Worm (Caenorhabditis elegans) whole organism, L1 larva: ENCODE measurements around the gene tpp-2.

Source experiments
- C34B4.2 ChIP-seq: sonication (generic microtip); optimal IDR thresholded peaks from 2 replicates; lab custom pipeline; 2017; ENCODE audit warnings: mild to moderate bottlenecking, missing genetic modification characterization, missing compliant biosample characterization
- Y116A8C.19 ChIP-seq: sonication (generic microtip); optimal IDR thresholded peaks from 2 replicates; lab custom pipeline; 2016; ENCODE audit warnings: missing compliant biosample characterization, missing genetic modification characterization, borderline replicate concordance
- aha-1 ChIP-seq: fragments of 150-350 bp; optimal IDR thresholded peaks from 2 replicates; lab custom pipeline; 2014; ENCODE audit warnings: missing biosample characterization, missing genetic modification characterization
- alr-1 ChIP-seq: fragments of 200-800 bp; sonication (Bioruptor generic); optimal IDR thresholded peaks from 2 replicates; lab custom pipeline; 2018; ENCODE audit warnings: borderline replicate concordance, mild to moderate bottlenecking, missing genetic modification characterization, missing compliant biosample characterization
- ceh-8 ChIP-seq: fragments of 200-800 bp; sonication (Bioruptor generic); optimal IDR thresholded peaks from 2 replicates; lab custom pipeline; 2018; ENCODE audit warnings: mild to moderate bottlenecking, missing genetic modification characterization, moderate library complexity, missing compliant biosample characterization
- ceh-82 ChIP-seq, 3 experiments: fragments of 150-350 bp in 1 of 3; sonication (generic microtip) in 2 of 3; optimal IDR thresholded peaks; 2 replicates each; lab custom pipeline; 2014 to 2017; ENCODE audit warnings: missing biosample characterization in 3 of 3, missing genetic modification characterization in 3 of 3
- ceh-88 ChIP-seq: fragments of 200-800 bp; sonication (Bioruptor generic); IDR thresholded peaks from 2 replicates; pipeline ENCODE4 v1.3.6; 2022; ENCODE audit warnings: missing genetic modification characterization, missing compliant biosample characterization
- ceh-90 ChIP-seq: sonication (generic microtip); optimal IDR thresholded peaks from 2 replicates; lab custom pipeline; 2016; ENCODE audit warnings: missing genetic modification characterization, missing compliant biosample characterization
- efl-1 ChIP-seq, 4 experiments: fragments of 150-350 bp; optimal IDR thresholded peaks in 3 of 4; peaks in 1 of 4; 1 replicate in 1 of 4; 2 replicates in 3 of 4; lab custom pipeline; 2014; ENCODE audit warnings: missing biosample characterization in 2 of 4, missing genetic modification characterization in 2 of 4, missing genetic modification reagents in 2 of 4
- elt-2 ChIP-seq: sonication (generic microtip); optimal IDR thresholded peaks from 2 replicates; lab custom pipeline; 2016; ENCODE audit warnings: missing genetic modification characterization, mild to moderate bottlenecking, inconsistent platforms, missing compliant biosample characterization, missing genetic modification reagents
- elt-3 ChIP-seq, 6 experiments: fragments of 150-350 bp in 1 of 6; sonication (generic microtip); optimal IDR thresholded peaks; 2 replicates each; lab custom pipeline; 2017 to 2018; ENCODE audit warnings: missing biosample characterization in 6 of 6, missing genetic modification characterization in 6 of 6, inconsistent platforms in 1 of 6
- fkh-10 ChIP-seq: sonication (generic microtip); optimal IDR thresholded peaks from 2 replicates; lab custom pipeline; 2017; ENCODE audit warnings: missing biosample characterization, missing genetic modification reagents, missing genetic modification characterization
- fkh-4 ChIP-seq: sonication (generic microtip); optimal IDR thresholded peaks from 2 replicates; lab custom pipeline; 2016; ENCODE audit warnings: missing compliant biosample characterization, missing genetic modification characterization, borderline replicate concordance
- fkh-8 ChIP-seq: sonication (generic microtip); optimal IDR thresholded peaks from 2 replicates; lab custom pipeline; 2016; ENCODE audit warnings: mild to moderate bottlenecking, missing genetic modification characterization, missing compliant biosample characterization
- fos-1 ChIP-seq: fragments of 150-350 bp; optimal IDR thresholded peaks from 2 replicates; lab custom pipeline; 2014; ENCODE audit warnings: missing biosample characterization, missing genetic modification characterization
- grh-1 ChIP-seq: fragments of 200-800 bp; sonication (Bioruptor generic); IDR thresholded peaks from 2 replicates; pipeline ENCODE4 v1.3.6; 2022; ENCODE audit warnings: missing genetic modification reagents, missing genetic modification characterization, missing compliant biosample characterization
- hpl-2 ChIP-seq: fragments of 150-350 bp; optimal IDR thresholded peaks from 2 replicates; lab custom pipeline; 2014; ENCODE audit warnings: missing biosample characterization, missing genetic modification reagents, missing genetic modification characterization
- isw-1 ChIP-seq: fragments of 200-800 bp; sonication (Bioruptor generic); IDR thresholded peaks from 2 replicates; pipeline ENCODE4 v1.3.6; 2022; ENCODE audit warnings: missing genetic modification characterization, missing compliant biosample characterization
- lin-14 ChIP-seq: fragments of 200-800 bp; sonication (Bioruptor generic); optimal IDR thresholded peaks from 2 replicates; lab custom pipeline; 2018; ENCODE audit warnings: mild to moderate bottlenecking, missing genetic modification characterization, moderate library complexity, missing compliant biosample characterization
- lin-39 ChIP-seq: fragments of 150-350 bp; optimal IDR thresholded peaks from 2 replicates; lab custom pipeline; 2014; ENCODE audit warnings: missing biosample characterization, missing genetic modification reagents, missing genetic modification characterization
- lir-3 ChIP-seq: sonication (generic microtip); optimal IDR thresholded peaks from 2 replicates; lab custom pipeline; 2016; ENCODE audit warnings: mild to moderate bottlenecking, missing genetic modification characterization, moderate library complexity, missing compliant biosample characterization; ENCODE audit not compliant: poor library complexity
- lsy-2 ChIP-seq, 2 experiments: fragments of 150-350 bp; optimal IDR thresholded peaks; 2 replicates each; lab custom pipeline; 2014; ENCODE audit warnings: missing biosample characterization in 2 of 2, missing genetic modification characterization in 2 of 2
- mdl-1 ChIP-seq, 2 experiments: fragments of 150-350 bp; optimal IDR thresholded peaks; 2 replicates each; lab custom pipeline; 2014 to 2017; ENCODE audit warnings: missing biosample characterization in 2 of 2, missing genetic modification characterization in 2 of 2, inconsistent platforms in 1 of 2
- mef-2 ChIP-seq: fragments of 150-350 bp; optimal IDR thresholded peaks from 2 replicates; lab custom pipeline; 2014; ENCODE audit warnings: missing biosample characterization, missing genetic modification characterization
- mep-1 ChIP-seq: fragments of 150-350 bp; optimal IDR thresholded peaks from 2 replicates; lab custom pipeline; 2014; ENCODE audit warnings: missing biosample characterization, missing genetic modification characterization
- nhr-12 ChIP-seq: sonication (generic microtip); optimal IDR thresholded peaks from 2 replicates; lab custom pipeline; 2017; ENCODE audit warnings: missing biosample characterization, missing genetic modification characterization
- nhr-19 ChIP-seq: fragments of 200-800 bp; sonication (Bioruptor generic); conservative IDR thresholded peaks from 2 replicates; pipeline ENCODE4 v1.3.6; 2022; ENCODE audit warnings: missing genetic modification characterization, missing compliant biosample characterization
- nhr-20 ChIP-seq: sonication (generic microtip); optimal IDR thresholded peaks from 2 replicates; lab custom pipeline; 2016; ENCODE audit warnings: mild to moderate bottlenecking, missing genetic modification characterization, missing compliant biosample characterization
- nhr-237 ChIP-seq: fragments of 150-350 bp; optimal IDR thresholded peaks from 2 replicates; lab custom pipeline; 2014; ENCODE audit warnings: missing biosample characterization, missing genetic modification characterization
- nhr-28 ChIP-seq: fragments of 150-350 bp; optimal IDR thresholded peaks from 2 replicates; lab custom pipeline; 2014; ENCODE audit warnings: missing biosample characterization, missing genetic modification characterization
- nhr-47 ChIP-seq: sonication (generic microtip); optimal IDR thresholded peaks from 2 replicates; lab custom pipeline; 2016; ENCODE audit warnings: mild to moderate bottlenecking, missing genetic modification characterization, moderate library complexity, missing compliant biosample characterization
- nhr-71 ChIP-seq: sonication (generic microtip); optimal IDR thresholded peaks from 2 replicates; lab custom pipeline; 2016; ENCODE audit warnings: mild to moderate bottlenecking, missing genetic modification characterization, moderate library complexity, missing compliant biosample characterization
- nhr-76 ChIP-seq: sonication (generic microtip); optimal IDR thresholded peaks from 2 replicates; lab custom pipeline; 2017; ENCODE audit warnings: missing biosample characterization, missing genetic modification characterization
- nhr-84 ChIP-seq: sonication (generic microtip); optimal IDR thresholded peaks from 2 replicates; lab custom pipeline; 2017; ENCODE audit warnings: missing biosample characterization, missing genetic modification characterization
- nhr-85 ChIP-seq: sonication (generic microtip); peaks from one replicate; lab custom pipeline; 2016; ENCODE audit warnings: missing genetic modification characterization, inconsistent platforms, missing compliant biosample characterization
- rnt-1 ChIP-seq: sonication (generic microtip); optimal IDR thresholded peaks from 2 replicates; lab custom pipeline; 2016; ENCODE audit warnings: mild to moderate bottlenecking, missing genetic modification characterization, moderate library complexity, missing compliant biosample characterization
- snpc-4 ChIP-seq: fragments of 150-350 bp; optimal IDR thresholded peaks from 2 replicates; lab custom pipeline; 2014; ENCODE audit warnings: missing biosample characterization, missing genetic modification characterization
- snu-23 ChIP-seq: sonication (generic microtip); optimal IDR thresholded peaks from 2 replicates; lab custom pipeline; 2016; ENCODE audit warnings: missing genetic modification characterization, missing compliant biosample characterization
- sptf-1 ChIP-seq: fragments of 150-350 bp; optimal IDR thresholded peaks from 2 replicates; lab custom pipeline; 2014; ENCODE audit warnings: missing biosample characterization, missing genetic modification characterization
- tlp-1 ChIP-seq: fragments of 150-350 bp; optimal IDR thresholded peaks from 2 replicates; lab custom pipeline; 2014; ENCODE audit warnings: missing biosample characterization, missing genetic modification characterization
- unc-130 ChIP-seq: fragments of 150-350 bp; optimal IDR thresholded peaks from 2 replicates; lab custom pipeline; 2017; ENCODE audit warnings: missing biosample characterization, missing genetic modification characterization, inconsistent platforms
- unc-30 ChIP-seq: sonication (generic microtip); optimal IDR thresholded peaks from 2 replicates; lab custom pipeline; 2017; ENCODE audit warnings: missing biosample characterization, missing genetic modification characterization
- unc-86 ChIP-seq: sonication (generic microtip); optimal IDR thresholded peaks from 2 replicates; lab custom pipeline; 2016; ENCODE audit warnings: missing genetic modification characterization, missing compliant biosample characterization
- zag-1 ChIP-seq: fragments of 150-350 bp; optimal IDR thresholded peaks from 2 replicates; lab custom pipeline; 2014; ENCODE audit warnings: missing biosample characterization, missing genetic modification characterization
- zip-4 ChIP-seq: fragments of 200-800 bp; sonication (Bioruptor generic); optimal IDR thresholded peaks from 2 replicates; lab custom pipeline; 2018; ENCODE audit warnings: mild to moderate bottlenecking, missing genetic modification characterization, moderate library complexity, missing compliant biosample characterization
- ztf-4 ChIP-seq: fragments of 150-350 bp; optimal IDR thresholded peaks from 2 replicates; lab custom pipeline; 2014; ENCODE audit warnings: missing biosample characterization, missing genetic modification characterization

The tpp-2 gene

ce11 chrII:6080743-6081142 is 16.7 kb downstream of the tpp-2 start, which contains the start of gene fbf-1:
Gene fbf-1, minus strand, starts transcription at chrII:6080843.
- TF ChIP-seq nhr-71, result no peak
- TF ChIP-seq nhr-76 (tag; lab: Kevin White, UChicago), result no peak
- no peak for TF ChIP-seq nhr-85
- TF ChIP-seq, all 84 proteins: peak for 0

ce11 chrII:6077604-6078003 is 19.8 kb downstream of the tpp-2 start, which contains the start of gene H12I13.6:
Gene H12I13.6, plus strand, starts transcription at chrII:6077904.
- TF ChIP-seq hpl-2 (GFP tag; lab: Kevin White, UChicago), result no peak
- TF ChIP-seq C34B4.2 (tag; lab: Kevin White, UChicago), result no peak
- no peak for TF ChIP-seq zip-4 (GFP tag; lab: Kevin White, UChicago)
- no peak for TF ChIP-seq ceh-82 (tag; optimal IDR thresholded peaks at IDR 0.05; lab: Kevin White, UChicago)
- no peak for TF ChIP-seq lin-39 (tag; lab: Kevin White, UChicago)
- TF ChIP-seq mef-2, result no peak
- no peak for TF ChIP-seq lsy-2 (tag; optimal IDR thresholded peaks at IDR 0.05; lab: Kevin White, UChicago)
- no peak for TF ChIP-seq unc-30 (tag; lab: Kevin White, UChicago)

DNA sequence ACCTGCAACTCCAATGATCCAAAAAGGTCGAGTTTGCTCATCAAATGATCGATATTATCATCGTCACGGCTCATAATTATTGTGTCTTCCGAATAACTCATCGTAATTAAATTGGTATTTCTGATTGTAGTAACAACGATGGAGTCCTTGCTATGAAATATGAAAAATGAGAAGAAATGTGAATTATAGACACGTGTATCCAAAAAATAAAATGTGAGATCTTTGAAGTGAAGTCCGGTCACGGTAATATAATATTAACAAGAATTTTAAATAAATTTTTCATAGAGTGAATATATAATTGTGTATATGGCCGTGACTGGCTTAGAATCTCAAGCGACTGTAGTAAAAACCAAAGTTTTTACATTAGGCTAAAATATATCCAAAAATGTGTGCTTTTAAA is 30.3 kb downstream of the tpp-2 start, which contains the start of gene H12I13.1:
H12I13.1 (minus strand) TSS at position 101 of the 400 bp plus-strand sequence.
- TF ChIP-seq unc-86 (tag; lab: Kevin White, UChicago) (no peak), nhr-12 (tag; lab: Kevin White, UChicago) (no peak), isw-1 (GFP tag; lab: Robert Waterston, UW) (no peak), elt-3 (tag; optimal IDR thresholded peaks at IDR 0.05; lab: Kevin White, UChicago) (no peak)

ce11 chrII:6061495-6061894 is 35.9 kb downstream of the tpp-2 start:
- TF ChIP-seq snpc-4 (peak; percentile 62), nhr-85 (peak; percentile 95), ceh-82 (tag; optimal IDR thresholded peaks at IDR 0.05; lab: Kevin White, UChicago) (peak; percentile 61 to 76 (median 71)), nhr-20 (tag; lab: Kevin White, UChicago) (peak; percentile 94), mdl-1 (tag; optimal IDR thresholded peaks at IDR 0.05; lab: Kevin White, UChicago) (peak in 1 of 2 experiments; percentile 62), lin-14 (GFP tag; lab: Kevin White, UChicago) (peak; percentile 82), ztf-4 (peak; percentile 76), mef-2 (no peak), grh-1 (peak; percentile 81), mep-1 (tag; lab: Kevin White, UChicago) (peak; percentile 86), sptf-1 (tag; lab: Kevin White, UChicago) (no peak), aha-1 (tag; lab: Kevin White, UChicago) (no peak), zag-1 (tag; lab: Kevin White, UChicago) (no peak), isw-1 (GFP tag; lab: Robert Waterston, UW) (peak; percentile 74), nhr-47 (peak; percentile 94), fkh-10 (GFP tag; lab: Kevin White, UChicago) (no peak), Y116A8C.19 (tag; lab: Kevin White, UChicago) (peak; percentile 95), ceh-88 (GFP tag; lab: Robert Waterston, UW) (peak; percentile 82), nhr-19 (GFP tag; lab: Robert Waterston, UW) (peak; percentile 93), hpl-2 (GFP tag; lab: Kevin White, UChicago) (no peak), alr-1 (tag; lab: Kevin White, UChicago) (no peak), ceh-8 (GFP tag; lab: Kevin White, UChicago) (peak; percentile 84), fkh-8 (tag; lab: Kevin White, UChicago) (peak; percentile 73), C34B4.2 (tag; lab: Kevin White, UChicago) (peak; percentile 13), fkh-4 (peak; percentile 97), efl-1 (optimal IDR thresholded peaks at IDR 0.05; lab: Kevin White, UChicago) (peak; percentile 98 to 99), efl-1 (GFP tag; optimal IDR thresholded peaks at IDR 0.05 in 1 of 2; lab: Kevin White, UChicago) (peak; percentile 97 to 100), ceh-90 (tag; lab: Kevin White, UChicago) (peak; percentile 97), fos-1 (tag; lab: Kevin White, UChicago) (peak; percentile 1), snu-23 (GFP tag; lab: Kevin White, UChicago) (peak; percentile 93), nhr-237 (tag; lab: Kevin White, UChicago) (no peak), unc-130 (tag; lab: Kevin White, UChicago) (peak; percentile 87), nhr-84 (no peak), tlp-1 (tag; lab: Kevin White, UChicago) (no peak), nhr-28 (tag; lab: Kevin White, UChicago) (no peak), lir-3 (tag; lab: Kevin White, UChicago) (peak; percentile 98), elt-2 (tag; lab: Kevin White, UChicago) (peak; percentile 82), rnt-1 (tag; lab: Kevin White, UChicago) (peak; percentile 99)
